Fruit fly (Drosophila melanogaster): ENCODE measurements around the gene CG33985.

Gene CG33985

dm6 chr3L:15540682-15541081 is 14.1 kb upstream of the CG33985 start:
- no peak for TF ChIP-seq CrebA (GFP tag; optimal IDR thresholded peaks at IDR 0.05; ENCODE audit: borderline replicate concordance)
- TF ChIP-seq lola (GFP tag; optimal IDR thresholded peaks at IDR 0.05), result no peak
- no peak for TF ChIP-seq dmrt93B (GFP tag; optimal IDR thresholded peaks at IDR 0.05)
- no peak for TF ChIP-seq CG9705 (GFP tag; optimal IDR thresholded peaks at IDR 0.05)
- no peak for TF ChIP-seq Dif (GFP tag; optimal IDR thresholded peaks at IDR 0.05; ENCODE audit: partially characterized antibody)
- no peak for TF ChIP-seq h (GFP tag; optimal IDR thresholded peaks at IDR 0.05)
- no peak for TF ChIP-seq Dfd (GFP tag; optimal IDR thresholded peaks at IDR 0.05)
- TF ChIP-seq pan (optimal IDR thresholded peaks at IDR 0.05), result no peak
- TF ChIP-seq Mio (GFP tag; optimal IDR thresholded peaks at IDR 0.05), result no peak

dm6 chr3L:15539903-15540409 is 13.3 kb upstream of the CG33985 start:
- TF ChIP-seq woc (GFP tag; optimal IDR thresholded peaks at IDR 0.05) (no peak), Mio (GFP tag; optimal IDR thresholded peaks at IDR 0.05) (no peak), OdsH (GFP tag; optimal IDR thresholded peaks at IDR 0.05) (no peak), CG32264 (GFP tag; optimal IDR thresholded peaks at IDR 0.05) (no peak), psq (GFP tag; optimal IDR thresholded peaks at IDR 0.05) (no peak), lola (GFP tag; optimal IDR thresholded peaks at IDR 0.05) (no peak), pan (optimal IDR thresholded peaks at IDR 0.05) (no peak), sage (GFP tag; optimal IDR thresholded peaks at IDR 0.05) (no peak), jim (GFP tag; optimal IDR thresholded peaks at IDR 0.05) (no peak), dsf (GFP tag; optimal IDR thresholded peaks at IDR 0.05; ENCODE audit: borderline replicate concordance) (no peak), Jra (GFP tag; optimal IDR thresholded peaks at IDR 0.05) (no peak), ey (GFP tag; optimal IDR thresholded peaks at IDR 0.05) (no peak), dmrt93B (GFP tag; optimal IDR thresholded peaks at IDR 0.05) (no peak), dl (GFP tag; optimal IDR thresholded peaks at IDR 0.05; ENCODE audit: insufficient read depth in 1 of 2, partially characterized antibody in 2 of 2) (no peak), Abd-B (GFP tag; optimal IDR thresholded peaks at IDR 0.05) (no peak), Dif (GFP tag; optimal IDR thresholded peaks at IDR 0.05; ENCODE audit: partially characterized antibody) (no peak)

dm6 chr3L:15538582-15539490 is 12.2 kb upstream of the CG33985 start:
- TF ChIP-seq Abd-B (GFP tag; optimal IDR thresholded peaks at IDR 0.05), result no peak
- TF ChIP-seq Rel (GFP tag; optimal IDR thresholded peaks at IDR 0.05), result no peak
- peak; percentile 95 for TF ChIP-seq Rel (tag; optimal IDR thresholded peaks at IDR 0.05)

- TF ChIP-seq Vsx2 (GFP tag; optimal IDR thresholded peaks at IDR 0.05; ENCODE audit: partially characterized antibody) (no peak), Mio (GFP tag; optimal IDR thresholded peaks at IDR 0.05) (no peak), dsf (GFP tag; optimal IDR thresholded peaks at IDR 0.05; ENCODE audit: borderline replicate concordance) (no peak), OdsH (GFP tag; optimal IDR thresholded peaks at IDR 0.05) (peak; percentile 46), sv (GFP tag; optimal IDR thresholded peaks at IDR 0.05) (peak; percentile 10), Rel (GFP tag; optimal IDR thresholded peaks at IDR 0.05) (no peak), Rel (tag; optimal IDR thresholded peaks at IDR 0.05) (peak; percentile 25), ey (GFP tag; optimal IDR thresholded peaks at IDR 0.05) (peak; percentile 53), rgr (GFP tag; optimal IDR thresholded peaks at IDR 0.05) (peak; percentile 53), dl (GFP tag; optimal IDR thresholded peaks at IDR 0.05; ENCODE audit: insufficient read depth in 1 of 2, partially characterized antibody in 2 of 2) (no peak), Sp1 (GFP tag; optimal IDR thresholded peaks at IDR 0.05) (peak; percentile 24), HLH106 (tag; optimal IDR thresholded peaks at IDR 0.05) (no peak), tai (GFP tag; optimal IDR thresholded peaks at IDR 0.05) (no peak), GATAd (GFP tag; optimal IDR thresholded peaks at IDR 0.05) (no peak), sage (GFP tag; optimal IDR thresholded peaks at IDR 0.05) (no peak), lola (GFP tag; optimal IDR thresholded peaks at IDR 0.05) (no peak), N (GFP tag; optimal IDR thresholded peaks at IDR 0.05) (no peak), dmrt93B (GFP tag; optimal IDR thresholded peaks at IDR 0.05) (no peak), CG9705 (GFP tag; optimal IDR thresholded peaks at IDR 0.05) (no peak), Abd-B (GFP tag; optimal IDR thresholded peaks at IDR 0.05) (no peak), psq (GFP tag; optimal IDR thresholded peaks at IDR 0.05) (peak; percentile 44), Hr83 (GFP tag; optimal IDR thresholded peaks at IDR 0.05; ENCODE audit: poor library complexity, severe bottlenecking) (no peak), brk (GFP tag; optimal IDR thresholded peaks at IDR 0.05) (peak; percentile 36), pan (optimal IDR thresholded peaks at IDR 0.05) (no peak), jim (GFP tag; optimal IDR thresholded peaks at IDR 0.05) (no peak), woc (GFP tag; optimal IDR thresholded peaks at IDR 0.05) (no peak), Dfd (GFP tag; optimal IDR thresholded peaks at IDR 0.05) (no peak), Hnf4 (GFP tag; optimal IDR thresholded peaks at IDR 0.05) (peak; percentile 14), usp (GFP tag; optimal IDR thresholded peaks at IDR 0.05) (no peak), CG32264 (GFP tag; optimal IDR thresholded peaks at IDR 0.05) (no peak), foxo (GFP tag; optimal IDR thresholded peaks at IDR 0.05) (peak in 1 of 2 experiments; percentile 56), Hr78 (GFP tag; optimal IDR thresholded peaks at IDR 0.05) (no peak), Dif (GFP tag; optimal IDR thresholded peaks at IDR 0.05; ENCODE audit: partially characterized antibody) (no peak), Myc (optimal IDR thresholded peaks at IDR 0.05) (no peak), br (GFP tag; optimal IDR thresholded peaks at IDR 0.05) (peak; percentile 24), h (GFP tag; optimal IDR thresholded peaks at IDR 0.05) (peak; percentile 68)
These were observed 11.4 kb upstream of the CG33985 start for dm6 chr3L:15537916-15538581.
